Fruit fly (Drosophila melanogaster) whole organism, prepupa: ENCODE results near the gene CG3631.

Experiments
- CG3919 ChIP-seq: fragments of 200-800 bp; sonication (Bioruptor generic); optimal IDR thresholded peaks from 3 replicates; lab custom pipeline; 2016; ENCODE audit warnings: missing biosample characterization, missing genetic modification characterization
- CG6854 ChIP-seq: fragments of 200-800 bp; sonication (Bioruptor generic); optimal IDR thresholded peaks from 2 replicates; lab custom pipeline; 2017; ENCODE audit warnings: missing biosample characterization, mild to moderate bottlenecking, missing genetic modification characterization

dm6 chr3R:14917927-14918829 lies 38.9 kb downstream of the CG3631 start, which contains the start of gene Sdr:
- peak; percentile 42 for TF ChIP-seq CG3919
- TF ChIP-seq CG6854 (GFP tag; lab: Kevin White, UChicago): no peak
